Fruit fly (Drosophila melanogaster): ENCODE data around the gene mRRF2.
A peak's percentile ranks its signal among the peaks of the same experiment; 100 is the strongest.

mRRF2 gene

dm6 chr3R:22587419-22587963 is 26.0 kb upstream of the mRRF2 start, which contains the start of gene Efa6:
Gene Efa6, plus strand, starts transcription at chr3R:22587755.
- TF ChIP-seq CG12605 (GFP tag; IDR thresholded peaks at IDR 0.05) (0 out of 2 replicates have a peak, but pooled peaks have one; percentile 9), CG8301 (tag; optimal IDR thresholded peaks at IDR 0.05) (no peak), gl (tag; optimal IDR thresholded peaks at IDR 0.05) (no peak), CG10348 (GFP tag; IDR thresholded peaks at IDR 0.05) (no peak), CG17806 (tag; optimal IDR thresholded peaks at IDR 0.05) (peak; percentile 17), CG8159 (tag; optimal IDR thresholded peaks at IDR 0.05) (no peak), CG32121 (GFP tag; IDR thresholded peaks at IDR 0.05) (peak; percentile 48; the same call in 1 of the 2 replicates), CG4496 (GFP tag; IDR thresholded peaks at IDR 0.05) (peak; percentile 5; the same call in 1 of the 3 replicates), rn (GFP tag; IDR thresholded peaks at IDR 0.05) (no peak), CG13204 (GFP tag; optimal IDR thresholded peaks at IDR 0.05) (no peak), Pif1B (GFP tag; optimal IDR thresholded peaks at IDR 0.05) (peak; percentile 47), CG34367 (tag; optimal IDR thresholded peaks at IDR 0.05) (no peak), CG14655 (GFP tag; optimal IDR thresholded peaks at IDR 0.05) (no peak), CG9948 (tag; optimal IDR thresholded peaks at IDR 0.05) (no peak), Snoo (tag; optimal IDR thresholded peaks at IDR 0.05) (no peak), CG15710 (tag; optimal IDR thresholded peaks at IDR 0.05) (peak; percentile 3), D1 (tag; optimal IDR thresholded peaks at IDR 0.05) (no peak), Ets98B (GFP tag; IDR thresholded peaks at IDR 0.05) (peak; percentile 21; the same call in 1 of the 2 replicates), EcR (GFP tag; optimal IDR thresholded peaks at IDR 0.05) (peak; percentile 43), Pif1A (GFP tag; optimal IDR thresholded peaks at IDR 0.05) (no peak), fd96Ca (GFP tag; IDR thresholded peaks at IDR 0.05) (no peak)

dm6 chr3R:22588756-22589155 is 24.7 kb upstream of the mRRF2 start:
- TF ChIP-seq CG14655 (GFP tag; optimal IDR thresholded peaks at IDR 0.05): no peak
- TF ChIP-seq CG15710 (tag; optimal IDR thresholded peaks at IDR 0.05): no peak
- TF ChIP-seq CG8301 (tag; optimal IDR thresholded peaks at IDR 0.05): no peak
- TF ChIP-seq CG9948 (tag; optimal IDR thresholded peaks at IDR 0.05): no peak
- no peak for TF ChIP-seq CG34367 (tag; optimal IDR thresholded peaks at IDR 0.05)
- TF ChIP-seq Snoo (tag; optimal IDR thresholded peaks at IDR 0.05): no peak
- TF ChIP-seq CG12605 (GFP tag; IDR thresholded peaks at IDR 0.05): no peak
- no peak for TF ChIP-seq CG32121 (GFP tag; IDR thresholded peaks at IDR 0.05)
- TF ChIP-seq CG4496 (GFP tag; IDR thresholded peaks at IDR 0.05): no peak
- TF ChIP-seq CG10348 (GFP tag; IDR thresholded peaks at IDR 0.05): no peak
- TF ChIP-seq CG13204 (GFP tag; optimal IDR thresholded peaks at IDR 0.05): no peak
- no peak for TF ChIP-seq EcR (GFP tag; optimal IDR thresholded peaks at IDR 0.05)

- TF ChIP-seq CG14655 (GFP tag; optimal IDR thresholded peaks at IDR 0.05) (no peak), CG32121 (GFP tag; IDR thresholded peaks at IDR 0.05) (no peak; the same call in 1 of the 2 replicates), CG15710 (tag; optimal IDR thresholded peaks at IDR 0.05) (peak; percentile 14), CG13204 (GFP tag; optimal IDR thresholded peaks at IDR 0.05) (peak; percentile 34), EcR (GFP tag; optimal IDR thresholded peaks at IDR 0.05) (peak; percentile 30), CG17806 (tag; optimal IDR thresholded peaks at IDR 0.05) (peak; percentile 23), Snoo (tag; optimal IDR thresholded peaks at IDR 0.05) (no peak), CG4496 (GFP tag; IDR thresholded peaks at IDR 0.05) (peak; percentile 56; the same call in 1 of the 3 replicates), Pif1B (GFP tag; optimal IDR thresholded peaks at IDR 0.05) (no peak), rn (GFP tag; IDR thresholded peaks at IDR 0.05) (no peak), CG8301 (tag; optimal IDR thresholded peaks at IDR 0.05) (peak; percentile 51), CG34367 (tag; optimal IDR thresholded peaks at IDR 0.05) (peak; percentile 16), Ets98B (GFP tag; IDR thresholded peaks at IDR 0.05) (peak; percentile 29; the same call in 1 of the 2 replicates), Pif1A (GFP tag; optimal IDR thresholded peaks at IDR 0.05) (no peak), D1 (tag; optimal IDR thresholded peaks at IDR 0.05) (no peak), CG12605 (GFP tag; IDR thresholded peaks at IDR 0.05) (0 out of 2 replicates have a peak, but pooled peaks have one; percentile 43), CG8159 (tag; optimal IDR thresholded peaks at IDR 0.05) (peak; percentile 56), CG10348 (GFP tag; IDR thresholded peaks at IDR 0.05) (no peak), CG9948 (tag; optimal IDR thresholded peaks at IDR 0.05) (peak; percentile 9), gl (tag; optimal IDR thresholded peaks at IDR 0.05) (peak; percentile 75), fd96Ca (GFP tag; IDR thresholded peaks at IDR 0.05) (peak; percentile 50; the same call in 2 of the 3 replicates)
Measured at dm6 chr3R:22589311-22589710, 24.2 kb upstream of the mRRF2 start.

- TF ChIP-seq Pif1A (GFP tag; optimal IDR thresholded peaks at IDR 0.05): peak; percentile 71
- TF ChIP-seq EcR (GFP tag; optimal IDR thresholded peaks at IDR 0.05): no peak
- TF ChIP-seq CG8301 (tag; optimal IDR thresholded peaks at IDR 0.05): peak; percentile 75
- TF ChIP-seq CG4496 (GFP tag; IDR thresholded peaks at IDR 0.05): peak; percentile 46
- TF ChIP-seq CG17806 (tag; optimal IDR thresholded peaks at IDR 0.05): peak; percentile 48
- no peak; the same call in none of the 2 replicates for TF ChIP-seq Ets98B (GFP tag; IDR thresholded peaks at IDR 0.05)
- TF ChIP-seq CG32121 (GFP tag; IDR thresholded peaks at IDR 0.05): peak; percentile 19; the same call in 1 of the 2 replicates
- TF ChIP-seq CG10348 (GFP tag; IDR thresholded peaks at IDR 0.05): 0 out of 2 replicates have a peak, but pooled peaks have one; percentile 39
- no peak for TF ChIP-seq gl (tag; optimal IDR thresholded peaks at IDR 0.05)
- TF ChIP-seq CG15710 (tag; optimal IDR thresholded peaks at IDR 0.05): peak; percentile 46
- peak; percentile 36 for TF ChIP-seq Pif1B (GFP tag; optimal IDR thresholded peaks at IDR 0.05)
- no peak for TF ChIP-seq CG12605 (GFP tag; IDR thresholded peaks at IDR 0.05)
- peak; percentile 18 for TF ChIP-seq CG34367 (tag; optimal IDR thresholded peaks at IDR 0.05)
- TF ChIP-seq rn (GFP tag; IDR thresholded peaks at IDR 0.05): no peak
- peak; percentile 43 for TF ChIP-seq CG9948 (tag; optimal IDR thresholded peaks at IDR 0.05)
- peak; percentile 37; the same call in 1 of the 3 replicates for TF ChIP-seq fd96Ca (GFP tag; IDR thresholded peaks at IDR 0.05)
- peak; percentile 86 for TF ChIP-seq CG14655 (GFP tag; optimal IDR thresholded peaks at IDR 0.05)
- TF ChIP-seq D1 (tag; optimal IDR thresholded peaks at IDR 0.05): no peak
- TF ChIP-seq CG8159 (tag; optimal IDR thresholded peaks at IDR 0.05): peak; percentile 47
- no peak for TF ChIP-seq CG13204 (GFP tag; optimal IDR thresholded peaks at IDR 0.05)
- no peak for TF ChIP-seq Snoo (tag; optimal IDR thresholded peaks at IDR 0.05)
Measured at dm6 chr3R:22590668-22591275, 22.7 kb upstream of the mRRF2 start.

Data from whole organism, pupa.